Worm (Caenorhabditis elegans): Measurements from ENCODE around the gene dot-1.5.
A peak's percentile ranks its signal among the peaks of the same experiment; 100 is the strongest.

Gene dot-1.5

ce11 chrX:1870991-1871390 lies 46.3 kb upstream of the dot-1.5 start (continued):
- no peak for TF ChIP-seq lin-15B (tag; optimal IDR thresholded peaks at IDR 0.05)
- no peak for TF ChIP-seq ceh-82 (tag; optimal IDR thresholded peaks at IDR 0.05)
- TF ChIP-seq nhr-19 (GFP tag; conservative IDR thresholded peaks at IDR 0.05): no peak
- TF ChIP-seq unc-30 (tag; optimal IDR thresholded peaks at IDR 0.05): no peak
- no peak for TF ChIP-seq pax-3 (tag; optimal IDR thresholded peaks at IDR 0.05)

ce11 chrX:1880665-1881064 lies 36.6 kb upstream of the dot-1.5 start:
- TF ChIP-seq mab-9 (GFP tag; IDR thresholded peaks at IDR 0.05) (0 out of 2 replicates have a peak, but pooled peaks have one; percentile 32), nhr-77 (tag; optimal IDR thresholded peaks at IDR 0.05) (peak; percentile 7), nhr-85 (tag) (peak; percentile 71), vab-15 (tag; optimal IDR thresholded peaks at IDR 0.05) (no peak), mep-1 (tag; optimal IDR thresholded peaks at IDR 0.05) (peak; percentile 75), F16B12.6 (tag; optimal IDR thresholded peaks at IDR 0.05) (no peak), grh-1 (GFP tag; IDR thresholded peaks at IDR 0.05) (no peak), ama-1 (optimal IDR thresholded peaks at IDR 0.05) (no peak), mef-2 (tag; optimal IDR thresholded peaks at IDR 0.05) (no peak), ces-1 (GFP tag; optimal IDR thresholded peaks at IDR 0.05) (no peak), lin-35 (GFP tag; optimal IDR thresholded peaks at IDR 0.05) (peak in 1 of 2 experiments; percentile 66), jun-1 (tag; optimal IDR thresholded peaks at IDR 0.05) (peak; percentile 42), skn-1 (tag; optimal IDR thresholded peaks at IDR 0.05) (peak; percentile 92), nhr-84 (tag; optimal IDR thresholded peaks at IDR 0.05) (no peak), tlp-1 (tag; optimal IDR thresholded peaks at IDR 0.05) (no peak), xbp-1 (tag; optimal IDR thresholded peaks at IDR 0.05) (peak; percentile 56), ceh-82 (tag; optimal IDR thresholded peaks at IDR 0.05) (peak; percentile 57 to 70 (median 66)), ztf-11 (tag; optimal IDR thresholded peaks at IDR 0.05) (peak in 1 of 2 experiments; percentile 29), fkh-10 (GFP tag; optimal IDR thresholded peaks at IDR 0.05) (peak; percentile 12), C34B4.2 (tag; optimal IDR thresholded peaks at IDR 0.05) (no peak), unc-98 (GFP tag; IDR thresholded peaks at IDR 0.05) (no peak), dsc-1 (tag; optimal IDR thresholded peaks at IDR 0.05) (peak; percentile 81), C16A3.4 (tag; optimal IDR thresholded peaks at IDR 0.05) (peak; percentile 55), sptf-1 (tag; optimal IDR thresholded peaks at IDR 0.05) (no peak), tbx-2 (tag; optimal IDR thresholded peaks at IDR 0.05) (peak; percentile 67), ztf-4 (tag; optimal IDR thresholded peaks at IDR 0.05) (no peak), unc-30 (tag; optimal IDR thresholded peaks at IDR 0.05) (no peak), efl-1 (optimal IDR thresholded peaks at IDR 0.05) (peak; percentile 24 to 31), efl-1 (GFP tag; optimal IDR thresholded peaks at IDR 0.05 in 1 of 2) (peak in 1 of 2 experiments; percentile 94), rnt-1 (tag; optimal IDR thresholded peaks at IDR 0.05) (peak; percentile 80), lin-39 (tag; optimal IDR thresholded peaks at IDR 0.05) (peak; percentile 31), efl-3 (GFP tag; optimal IDR thresholded peaks at IDR 0.05) (no peak), egl-13 (tag; optimal IDR thresholded peaks at IDR 0.05) (peak; percentile 36), swsn-7 (tag; optimal IDR thresholded peaks at IDR 0.05) (peak; percentile 65), aha-1 (tag; optimal IDR thresholded peaks at IDR 0.05) (no peak), hlh-4 (tag; optimal IDR thresholded peaks at IDR 0.05) (no peak), sup-37 (GFP tag; optimal IDR thresholded peaks at IDR 0.05) (peak; percentile 47), nhr-20 (tag; optimal IDR thresholded peaks at IDR 0.05) (peak; percentile 66), pqm-1 (tag; optimal IDR thresholded peaks at IDR 0.05) (no peak), lin-14 (GFP tag; optimal IDR thresholded peaks at IDR 0.05) (peak; percentile 73), egl-27 (tag; optimal IDR thresholded peaks at IDR 0.05) (no peak), lin-15B (tag; optimal IDR thresholded peaks at IDR 0.05) (no peak), irx-1 (tag; optimal IDR thresholded peaks at IDR 0.05) (peak; percentile 48), hlh-17 (GFP tag; optimal IDR thresholded peaks at IDR 0.05; ENCODE audit: borderline replicate concordance) (no peak), pag-3 (tag; optimal IDR thresholded peaks at IDR 0.05; ENCODE audit: borderline replicate concordance, insufficient read depth) (no peak), unc-130 (tag; optimal IDR thresholded peaks at IDR 0.05) (no peak), lir-3 (tag; optimal IDR thresholded peaks at IDR 0.05; ENCODE audit: poor library complexity) (peak; percentile 46), snu-23 (GFP tag; optimal IDR thresholded peaks at IDR 0.05) (peak; percentile 87), nhr-90 (tag; optimal IDR thresholded peaks at IDR 0.05; ENCODE audit: poor library complexity) (peak; percentile 73)

Measured in whole organism, L1 larva.